Worm (Caenorhabditis elegans): ENCODE data around the gene cnk-1.
A peak's percentile ranks its signal among the peaks of the same experiment; 100 is the strongest.

Gene cnk-1

ce11 chrIII:10284214-10284613 lies 13.2 kb downstream of the cnk-1 start (continued):
- TF ChIP-seq Y67H2A.10 (GFP tag; conservative IDR thresholded peaks at IDR 0.05) (no peak), F52B5.7 (tag; optimal IDR thresholded peaks at IDR 0.05) (no peak), madf-3 (GFP tag; IDR thresholded peaks at IDR 0.05) (no peak), lsy-27 (tag; optimal IDR thresholded peaks at IDR 0.05; ENCODE audit: borderline replicate concordance, insufficient read depth) (no peak), ztf-3 (GFP tag; optimal IDR thresholded peaks at IDR 0.05) (no peak), sdz-38 (tag; optimal IDR thresholded peaks at IDR 0.05) (no peak), Y53G8AR.9 (GFP tag; conservative IDR thresholded peaks at IDR 0.05) (no peak), attf-5 (GFP tag; optimal IDR thresholded peaks at IDR 0.05) (peak; percentile 72), snpc-3.4 (tag; optimal IDR thresholded peaks at IDR 0.05) (no peak), let-607 (tag; optimal IDR thresholded peaks at IDR 0.05) (no peak), bed-1 (GFP tag; IDR thresholded peaks at IDR 0.05) (no peak), hsf-1 (GFP tag; IDR thresholded peaks at IDR 0.05) (no peak), xnd-1 (tag; optimal IDR thresholded peaks at IDR 0.05) (no peak), lir-1 (GFP tag; conservative IDR thresholded peaks at IDR 0.05) (no peak), F22D6.2 (tag; optimal IDR thresholded peaks at IDR 0.05) (no peak), ztf-25 (GFP tag; IDR thresholded peaks at IDR 0.05) (no peak), ztf-28 (GFP tag; IDR thresholded peaks at IDR 0.05) (no peak), egrh-3 (GFP tag; IDR thresholded peaks at IDR 0.05) (peak; percentile 58; the same call in 1 of the 2 replicates), ets-4 (GFP tag; optimal IDR thresholded peaks at IDR 0.05) (no peak), rec-8 (tag; optimal IDR thresholded peaks at IDR 0.05) (no peak), ceh-58 (GFP tag; IDR thresholded peaks at IDR 0.05) (no peak), mes-4 (tag; optimal IDR thresholded peaks at IDR 0.05) (no peak), cebp-2 (GFP tag; IDR thresholded peaks at IDR 0.05) (peak; percentile 64; the same call in 1 of the 2 replicates), ceh-91 (GFP tag; IDR thresholded peaks at IDR 0.05) (no peak), nhr-90 (tag; optimal IDR thresholded peaks at IDR 0.05) (no peak), attf-3 (GFP tag; conservative IDR thresholded peaks at IDR 0.05) (no peak), ZK185.1 (tag; optimal IDR thresholded peaks at IDR 0.05; ENCODE audit: poor library complexity, severe bottlenecking) (no peak), ztf-26 (tag; optimal IDR thresholded peaks at IDR 0.05) (no peak), lin-40 (tag; optimal IDR thresholded peaks at IDR 0.05) (peak; percentile 48), attf-6 (GFP tag; IDR thresholded peaks at IDR 0.05) (no peak), hmg-20 (GFP tag; IDR thresholded peaks at IDR 0.05) (no peak), B0019.2 (GFP tag; conservative IDR thresholded peaks at IDR 0.05) (no peak), ekl-4 (GFP tag; IDR thresholded peaks at IDR 0.05) (no peak), B0261.1 (tag; optimal IDR thresholded peaks at IDR 0.05) (no peak), F33H1.4 (GFP tag; IDR thresholded peaks at IDR 0.05) (no peak), zfh-2 (GFP tag; conservative IDR thresholded peaks at IDR 0.05) (peak; percentile 99), nhr-27 (tag; optimal IDR thresholded peaks at IDR 0.05) (no peak), ceh-27 (GFP tag; optimal IDR thresholded peaks at IDR 0.05) (peak; percentile 50), madf-10 (tag; optimal IDR thresholded peaks at IDR 0.05) (no peak), madf-8 (GFP tag; conservative IDR thresholded peaks at IDR 0.05) (no peak), Y53F4B.3 (GFP tag; IDR thresholded peaks at IDR 0.05) (no peak), lag-1 (GFP tag; IDR thresholded peaks at IDR 0.05) (no peak), dpff-1 (tag; optimal IDR thresholded peaks at IDR 0.05) (no peak), K12H6.12 (tag; optimal IDR thresholded peaks at IDR 0.05) (peak; percentile 85), nhr-80 (tag; optimal IDR thresholded peaks at IDR 0.05) (no peak), hlh-12 (tag; optimal IDR thresholded peaks at IDR 0.05) (no peak), zim-3 (tag; optimal IDR thresholded peaks at IDR 0.05) (no peak), F49E8.2 (tag; optimal IDR thresholded peaks at IDR 0.05; ENCODE audit: insufficient read depth) (no peak), ceh-100 (GFP tag; IDR thresholded peaks at IDR 0.05) (no peak)

Measured in whole organism, young adult.